2 fruit fly cellular contexts compared by ENCODE assay signal in the genomic region with DNA sequence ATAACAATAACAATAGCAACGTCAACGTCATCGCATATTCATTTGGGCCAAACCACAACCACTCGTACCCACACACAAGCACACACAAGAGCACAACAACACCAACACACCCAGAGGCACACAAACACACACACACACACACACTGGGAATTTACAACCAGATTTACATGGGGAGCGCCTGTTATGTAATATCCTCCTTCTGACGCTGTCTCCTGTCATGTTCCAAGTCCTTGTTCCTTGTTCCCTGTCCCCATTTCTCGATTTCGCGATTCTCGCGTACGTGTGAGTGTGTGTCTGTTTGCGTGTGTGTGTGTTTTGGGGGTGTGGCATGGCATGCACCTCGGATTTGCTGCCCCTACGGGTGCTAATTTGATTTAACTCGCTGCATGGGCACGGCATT.
TF ChIP-seq lines count a peak whose summit lies in the region.

No protein-coding gene starts in this region.

- TF ChIP-seq CTCF in whole organism, embryonic (GFP tag; optimal IDR thresholded peaks at IDR 0.05; lab: Kevin White, UChicago) = no peak

TF ChIP-seq in whole organism, embryonic, 481 proteins besides CTCF, POLR2A, EP300 and RAD21:
- TF ChIP-seq Pdp1 (GFP tag; optimal IDR thresholded peaks at IDR 0.05; lab: Kevin White, UChicago) (peak in 1 of 2 experiments; percentile 87), CG10366 (GFP tag; IDR thresholded peaks at IDR 0.05; lab: Robert Waterston, UW) (no peak), cg (GFP tag; optimal IDR thresholded peaks at IDR 0.05; lab: Kevin White, UChicago) (peak; percentile 65), CG32532 (GFP tag; IDR thresholded peaks at IDR 0.05; lab: Robert Waterston, UW) (0 out of 2 replicates have a peak, but pooled peaks have one; percentile 22), pfk (GFP tag; optimal IDR thresholded peaks at IDR 0.05; lab: Kevin White, UChicago) (peak; percentile 14)

TF ChIP-seq in whole organism, wandering third instar larva, 38 proteins besides CTCF, POLR2A, EP300 and RAD21:
- TF ChIP-seq sv (GFP tag; optimal IDR thresholded peaks at IDR 0.05; lab: Kevin White, UChicago) = no peak
- TF ChIP-seq Dfd (GFP tag; optimal IDR thresholded peaks at IDR 0.05; lab: Kevin White, UChicago) = peak; percentile 15
